Worm (Caenorhabditis elegans) whole organism, L4/young adult: ENCODE results near the gene ddi-1.

Source experiments
- W03F9.2 ChIP-seq: fragments of 150-350 bp; optimal IDR thresholded peaks from 2 replicates; lab custom pipeline; 2014; ENCODE audit warnings: missing biosample characterization, missing genetic modification characterization
- dao-5 ChIP-seq: sonication (generic microtip); optimal IDR thresholded peaks from 2 replicates; lab custom pipeline; 2016; ENCODE audit warnings: missing genotype, missing genetic modification characterization, moderate library complexity, missing compliant biosample characterization
- him-1 ChIP-seq: sonication (generic microtip); optimal IDR thresholded peaks from 2 replicates; lab custom pipeline; 2016; ENCODE audit warnings: missing genotype, missing genetic modification reagents, missing genetic modification characterization, missing compliant biosample characterization

ce11 chrIV:6541435-6541834, 18.8 kb downstream of the ddi-1 start, which contains the start of gene C01G5.25:
- TF ChIP-seq W03F9.2, result no peak
- no peak for TF ChIP-seq him-1 (tag; lab: Kevin White, UChicago)
- no peak for TF ChIP-seq dao-5 (tag; lab: Kevin White, UChicago)
